Fruit fly (Drosophila melanogaster) Kc167 (cell line): ENCODE data around the gene Mical.

Source experiments
- Sin3A ChIP-seq: fragments of >200 bp; optimal IDR thresholded peaks from 2 replicates; lab custom pipeline; 2018; ENCODE audit warnings: missing external identifiers
- h ChIP-seq: fragments of >200 bp; optimal IDR thresholded peaks from 3 replicates; lab custom pipeline; 2018; ENCODE audit warnings: missing external identifiers

dm6 chr3R:9954648-9955290, 87.9 kb downstream of the Mical start:
- TF ChIP-seq h (no peak), Sin3A (lab: Kevin White, UChicago) (no peak)
